Fruit fly (Drosophila melanogaster) whole organism, prepupa: ENCODE data around the gene Orct2.

Experiments used
- Blimp-1 ChIP-seq: fragments of 200-800 bp; sonication (Bioruptor generic); optimal IDR thresholded peaks from 3 replicates; lab custom pipeline; 2017; ENCODE audit warnings: missing biosample characterization, missing genetic modification characterization, mild to moderate bottlenecking, moderate library complexity, missing genetic modification reagents
- CG10631 ChIP-seq: fragments of 200-800 bp; sonication (Bioruptor generic); optimal IDR thresholded peaks from 2 replicates; lab custom pipeline; 2016; ENCODE audit warnings: missing biosample characterization, missing genetic modification characterization
- CG10669 ChIP-seq: fragments of 200-800 bp; sonication (Bioruptor generic); optimal IDR thresholded peaks from 3 replicates; lab custom pipeline; 2018; ENCODE audit warnings: missing biosample characterization, mild to moderate bottlenecking, missing genetic modification characterization, moderate library complexity
- CG11294 ChIP-seq: fragments of 200-800 bp; sonication (Bioruptor generic); IDR thresholded peaks from 2 replicates; pipeline ENCODE4 v1.3.6; 2022; ENCODE audit warnings: missing biosample characterization, missing genetic modification characterization
- CG11902 ChIP-seq: fragments of 200-800 bp; sonication (Bioruptor generic); optimal IDR thresholded peaks from 3 replicates; lab custom pipeline; 2016; ENCODE audit warnings: missing biosample characterization, missing genetic modification characterization
- CG1621 ChIP-seq: fragments of 200-800 bp; sonication (Bioruptor generic); optimal IDR thresholded peaks from 3 replicates; lab custom pipeline; 2018; ENCODE audit warnings: missing biosample characterization, mild to moderate bottlenecking, missing genetic modification characterization
- CG16779 ChIP-seq: fragments of 200-800 bp; sonication (Bioruptor generic); optimal IDR thresholded peaks from 3 replicates; lab custom pipeline; 2017; ENCODE audit warnings: missing biosample characterization, mild to moderate bottlenecking, missing genetic modification characterization
- CG3032 ChIP-seq: fragments of 200-800 bp; optimal IDR thresholded peaks from 2 replicates; lab custom pipeline; 2019; ENCODE audit warnings: missing biosample characterization, mild to moderate bottlenecking, missing genetic modification characterization, moderate library complexity
- CG31627 ChIP-seq: fragments of 200-800 bp; sonication (Bioruptor generic); optimal IDR thresholded peaks from 3 replicates; lab custom pipeline; 2016; ENCODE audit warnings: missing biosample characterization, missing genetic modification characterization
- CG34406 ChIP-seq: fragments of 200-800 bp; sonication (Bioruptor generic); optimal IDR thresholded peaks from 3 replicates; lab custom pipeline; 2016; ENCODE audit warnings: missing biosample characterization, missing genetic modification characterization
- CG3919 ChIP-seq: fragments of 200-800 bp; sonication (Bioruptor generic); optimal IDR thresholded peaks from 3 replicates; lab custom pipeline; 2016; ENCODE audit warnings: missing biosample characterization, missing genetic modification characterization
- CG4318 ChIP-seq: fragments of 200-800 bp; sonication (Bioruptor generic); optimal IDR thresholded peaks from 3 replicates; lab custom pipeline; 2017; ENCODE audit warnings: missing biosample characterization, mild to moderate bottlenecking, missing genetic modification characterization
- CG6163 ChIP-seq: fragments of 200-800 bp; sonication (Bioruptor generic); IDR thresholded peaks from 3 replicates; pipeline ENCODE4 v1.3.6; 2022; ENCODE audit warnings: missing biosample characterization, missing genetic modification characterization
- CG6276 ChIP-seq: fragments of 200-800 bp; sonication (Bioruptor generic); optimal IDR thresholded peaks from 2 replicates; lab custom pipeline; 2017; ENCODE audit warnings: missing biosample characterization, mild to moderate bottlenecking, missing genetic modification characterization
- CG6792 ChIP-seq: fragments of 200-800 bp; sonication (Bioruptor generic); optimal IDR thresholded peaks from 3 replicates; lab custom pipeline; 2016; ENCODE audit warnings: missing biosample characterization, missing genetic modification characterization
- CG6808 ChIP-seq: fragments of 200-800 bp; sonication (Bioruptor generic); optimal IDR thresholded peaks from 3 replicates; lab custom pipeline; 2017; ENCODE audit warnings: missing biosample characterization, missing genetic modification characterization, mild to moderate bottlenecking, moderate library complexity, missing genetic modification reagents
- CG6854 ChIP-seq: fragments of 200-800 bp; sonication (Bioruptor generic); optimal IDR thresholded peaks from 2 replicates; lab custom pipeline; 2017; ENCODE audit warnings: missing biosample characterization, mild to moderate bottlenecking, missing genetic modification characterization
- CG7368 ChIP-seq: fragments of 200-800 bp; sonication (Bioruptor generic); optimal IDR thresholded peaks from 3 replicates; lab custom pipeline; 2016; ENCODE audit warnings: missing biosample characterization, missing genetic modification characterization
- CG8319 ChIP-seq: fragments of 200-800 bp; sonication (Bioruptor generic); optimal IDR thresholded peaks from 3 replicates; lab custom pipeline; 2016; ENCODE audit warnings: missing biosample characterization, missing genetic modification characterization
- CG8632 ChIP-seq: fragments of 200-800 bp; sonication (Bioruptor generic); optimal IDR thresholded peaks from 3 replicates; lab custom pipeline; 2016; ENCODE audit warnings: missing biosample characterization, missing genetic modification characterization
- CG9139 ChIP-seq: fragments of 200-800 bp; sonication (Bioruptor generic); optimal IDR thresholded peaks from 3 replicates; lab custom pipeline; 2017; ENCODE audit warnings: missing biosample characterization, mild to moderate bottlenecking, missing genetic modification characterization
- Eip75B ChIP-seq: fragments of 200-800 bp; sonication (Bioruptor generic); optimal IDR thresholded peaks from 3 replicates; lab custom pipeline; 2016; ENCODE audit warnings: missing biosample characterization, missing genetic modification characterization
- Eip93F ChIP-seq: fragments of 200-800 bp; sonication (Bioruptor generic); optimal IDR thresholded peaks from 2 replicates; lab custom pipeline; 2016; ENCODE audit warnings: missing biosample characterization, mild to moderate bottlenecking, missing genetic modification characterization
- Ets21C ChIP-seq: fragments of 200-800 bp; sonication (Bioruptor generic); optimal IDR thresholded peaks from 3 replicates; lab custom pipeline; 2016; ENCODE audit warnings: missing biosample characterization, missing genetic modification characterization
- Ets96B ChIP-seq: fragments of 200-800 bp; optimal IDR thresholded peaks from 2 replicates; lab custom pipeline; 2019; ENCODE audit warnings: missing biosample characterization, mild to moderate bottlenecking, missing genetic modification characterization, moderate library complexity
- Gug ChIP-seq: fragments of 200-800 bp; sonication (Bioruptor generic); IDR thresholded peaks from 2 replicates; pipeline ENCODE4 v1.3.6; 2022; ENCODE audit warnings: missing biosample characterization, missing genetic modification characterization
- Hr38 ChIP-seq: sonication (Bioruptor generic); optimal IDR thresholded peaks from 2 replicates; lab custom pipeline; 2016; ENCODE audit warnings: missing biosample characterization, missing genetic modification characterization
- Hr39 ChIP-seq: fragments of 200-800 bp; sonication (Bioruptor generic); optimal IDR thresholded peaks from 2 replicates; lab custom pipeline; 2016; ENCODE audit warnings: missing biosample characterization, missing genetic modification characterization
- Hr4 ChIP-seq: fragments of 200-800 bp; sonication (Bioruptor generic); optimal IDR thresholded peaks from 3 replicates; lab custom pipeline; 2016; ENCODE audit warnings: missing biosample characterization, missing genetic modification characterization
- Met ChIP-seq: fragments of 200-800 bp; sonication (Bioruptor generic); optimal IDR thresholded peaks from 3 replicates; lab custom pipeline; 2016; ENCODE audit warnings: missing biosample characterization, missing genetic modification characterization
- OdsH ChIP-seq: fragments of 200-800 bp; sonication (Bioruptor generic); optimal IDR thresholded peaks from 3 replicates; lab custom pipeline; 2016; ENCODE audit warnings: missing biosample characterization, missing genetic modification characterization
- Smox ChIP-seq: fragments of 200-800 bp; sonication (Bioruptor generic); optimal IDR thresholded peaks from 3 replicates; lab custom pipeline; 2016; ENCODE audit warnings: missing biosample characterization, missing genetic modification characterization
- Sox102F ChIP-seq: fragments of 200-800 bp; sonication (Bioruptor generic); optimal IDR thresholded peaks from 2 replicates; lab custom pipeline; 2016; ENCODE audit warnings: missing biosample characterization, mild to moderate bottlenecking, missing genetic modification characterization
- achi ChIP-seq: fragments of 200-800 bp; sonication (Bioruptor generic); optimal IDR thresholded peaks from 3 replicates; lab custom pipeline; 2016; ENCODE audit warnings: missing biosample characterization, missing genetic modification characterization
- acj6 ChIP-seq: fragments of 200-800 bp; sonication (Bioruptor generic); optimal IDR thresholded peaks from 3 replicates; lab custom pipeline; 2016; ENCODE audit warnings: missing biosample characterization, missing genetic modification characterization
- cyc ChIP-seq: fragments of 200-800 bp; sonication (Bioruptor generic); optimal IDR thresholded peaks from 3 replicates; lab custom pipeline; 2016; ENCODE audit warnings: missing biosample characterization, missing genetic modification characterization
- dac ChIP-seq: fragments of 200-800 bp; sonication (Bioruptor generic); optimal IDR thresholded peaks from 2 replicates; lab custom pipeline; 2017; ENCODE audit warnings: missing biosample characterization, mild to moderate bottlenecking, missing genetic modification characterization
- eg ChIP-seq: fragments of 200-800 bp; sonication (Bioruptor generic); IDR thresholded peaks from 3 replicates; pipeline ENCODE4 v1.3.6; 2022; ENCODE audit warnings: missing biosample characterization, missing genetic modification characterization
- esn ChIP-seq: fragments of 200-800 bp; sonication (Bioruptor generic); optimal IDR thresholded peaks from 2 replicates; lab custom pipeline; 2016; ENCODE audit warnings: missing biosample characterization, mild to moderate bottlenecking, missing genetic modification characterization, moderate library complexity
- fd59A ChIP-seq: fragments of 200-800 bp; sonication (Bioruptor generic); optimal IDR thresholded peaks from 2 replicates; lab custom pipeline; 2017; ENCODE audit warnings: missing biosample characterization, mild to moderate bottlenecking, missing genetic modification characterization, missing genetic modification reagents
- fd85E ChIP-seq: fragments of 200-800 bp; sonication (Bioruptor generic); optimal IDR thresholded peaks from 3 replicates; lab custom pipeline; 2016; ENCODE audit warnings: missing biosample characterization, missing genetic modification characterization
- fkh ChIP-seq: fragments of 200-800 bp; sonication (Bioruptor generic); optimal IDR thresholded peaks from 3 replicates; lab custom pipeline; 2017; ENCODE audit warnings: missing biosample characterization, mild to moderate bottlenecking, missing genetic modification characterization, moderate library complexity
- lz ChIP-seq: fragments of 200-800 bp; sonication (Bioruptor generic); optimal IDR thresholded peaks from 3 replicates; lab custom pipeline; 2016; ENCODE audit warnings: missing biosample characterization, missing genetic modification characterization
- net ChIP-seq: fragments of 200-800 bp; sonication (Bioruptor generic); optimal IDR thresholded peaks from 3 replicates; lab custom pipeline; 2016; ENCODE audit warnings: missing biosample characterization, missing genetic modification characterization
- pdm3 ChIP-seq: fragments of 200-800 bp; sonication (Bioruptor generic); optimal IDR thresholded peaks from 3 replicates; lab custom pipeline; 2016; ENCODE audit warnings: missing biosample characterization, missing genetic modification characterization
- salr ChIP-seq, 2 experiments: fragments of 200-800 bp; sonication (Bioruptor generic); optimal IDR thresholded peaks; 3 replicates each; lab custom pipeline; 2016 to 2018; ENCODE audit warnings: missing biosample characterization in 2 of 2, missing genetic modification characterization in 2 of 2, mild to moderate bottlenecking in 1 of 2
- spab ChIP-seq: fragments of 200-800 bp; sonication (Bioruptor generic); optimal IDR thresholded peaks from 2 replicates; lab custom pipeline; 2017; ENCODE audit warnings: missing biosample characterization, mild to moderate bottlenecking, missing genetic modification characterization, missing genetic modification reagents
- ss ChIP-seq, 2 experiments: fragments of 200-800 bp; sonication (Bioruptor generic); optimal IDR thresholded peaks; 2 replicates in 1 of 2; 3 replicates in 1 of 2; lab custom pipeline; 2017 to 2018; ENCODE audit warnings: mild to moderate bottlenecking in 2 of 2, missing biosample characterization in 2 of 2, missing genetic modification characterization in 2 of 2, moderate library complexity in 1 of 2
- svp ChIP-seq: fragments of 200-800 bp; sonication (Bioruptor generic); peaks from one replicate; lab custom pipeline; 2016; ENCODE audit warnings: missing biosample characterization, missing genetic modification characterization
- topi ChIP-seq: fragments of 200-800 bp; sonication (Bioruptor generic); optimal IDR thresholded peaks from 3 replicates; lab custom pipeline; 2016; ENCODE audit warnings: missing biosample characterization, missing genetic modification characterization

The Orct2 gene

dm6 chr3R:24266786-24267579 lies 5.8 kb upstream of the Orct2 start:
- TF ChIP-seq Met (GFP tag; lab: Kevin White, UChicago) (peak; percentile 21), CG6276 (GFP tag; lab: Kevin White, UChicago) (peak; percentile 82), Smox (GFP tag; lab: Kevin White, UChicago) (peak; percentile 83), Ets21C (GFP tag; lab: Kevin White, UChicago) (peak; percentile 44), Gug (peak; percentile 63; the same call in 1 of the 2 replicates), Eip75B (peak; percentile 87), dac (GFP tag; lab: Kevin White, UChicago) (peak; percentile 53), CG11294 (no peak; the same call in 1 of the 2 replicates), acj6 (peak; percentile 86), CG4318 (GFP tag; lab: Kevin White, UChicago) (peak; percentile 82), CG9139 (GFP tag; lab: Kevin White, UChicago) (peak; percentile 76), net (peak; percentile 82), CG10631 (GFP tag; lab: Kevin White, UChicago) (peak; percentile 89), ss (GFP tag; optimal IDR thresholded peaks at IDR 0.05; lab: Kevin White, UChicago) (peak; percentile 92 to 95), salr (GFP tag; optimal IDR thresholded peaks at IDR 0.05; lab: Kevin White, UChicago) (peak; percentile 73 to 85), lz (GFP tag; lab: Kevin White, UChicago) (peak; percentile 74), svp (GFP tag; lab: Kevin White, UChicago) (peak; percentile 92), Ets96B (peak; percentile 90), CG10669 (GFP tag; lab: Kevin White, UChicago) (peak; percentile 86), topi (GFP tag; lab: Kevin White, UChicago) (peak; percentile 80), pdm3 (peak; percentile 82), CG8319 (GFP tag; lab: Kevin White, UChicago) (peak; percentile 88), Eip93F (GFP tag; lab: Kevin White, UChicago) (peak; percentile 62), CG31627 (GFP tag; lab: Kevin White, UChicago) (peak; percentile 62), spab (GFP tag; lab: Kevin White, UChicago) (peak; percentile 89), Sox102F (GFP tag; lab: Kevin White, UChicago) (peak; percentile 80), CG7368 (GFP tag; lab: Kevin White, UChicago) (peak; percentile 70), CG1621 (tag; lab: Kevin White, UChicago) (peak; percentile 79), CG6792 (GFP tag; lab: Kevin White, UChicago) (peak; percentile 88), CG6163 (peak; percentile 69; the same call in 2 of the 3 replicates), CG34406 (GFP tag; lab: Kevin White, UChicago) (peak; percentile 88), Blimp-1 (GFP tag; lab: Kevin White, UChicago) (peak; percentile 60), Hr38 (GFP tag; lab: Kevin White, UChicago) (no peak), CG3919 (peak; percentile 86), fd59A (GFP tag; lab: Kevin White, UChicago) (peak; percentile 91), CG6854 (GFP tag; lab: Kevin White, UChicago) (peak; percentile 62), fkh (GFP tag; lab: Kevin White, UChicago) (no peak), CG16779 (tag; lab: Kevin White, UChicago) (peak; percentile 73), CG6808 (GFP tag; lab: Kevin White, UChicago) (peak; percentile 93), Hr39 (GFP tag; lab: Kevin White, UChicago) (peak; percentile 59), fd85E (no peak), OdsH (peak; percentile 88), esn (peak; percentile 89), achi (GFP tag; lab: Kevin White, UChicago) (peak; percentile 90), CG11902 (GFP tag; lab: Kevin White, UChicago) (peak; percentile 71), cyc (GFP tag; lab: Kevin White, UChicago) (peak; percentile 68), CG3032 (tag; lab: Kevin White, UChicago) (peak; percentile 94), eg (peak; percentile 62; the same call in 1 of the 3 replicates), CG8632 (GFP tag; lab: Kevin White, UChicago) (peak; percentile 86), Hr4 (GFP tag; lab: Kevin White, UChicago) (peak; percentile 87)
